Worm (Caenorhabditis elegans): ENCODE measurements around the gene W02F12.2.

W02F12.2 gene

ce11 chrV:6710462-6710861 lies 13.0 kb upstream of the W02F12.2 start, which contains the start of gene sna-1 (continued):
- TF ChIP-seq nhr-47 (tag; optimal IDR thresholded peaks at IDR 0.05) (no peak), nhr-90 (tag; optimal IDR thresholded peaks at IDR 0.05; ENCODE audit: poor library complexity) (no peak), nhr-19 (GFP tag; conservative IDR thresholded peaks at IDR 0.05) (no peak), fkh-8 (tag; optimal IDR thresholded peaks at IDR 0.05) (no peak), jun-1 (tag; optimal IDR thresholded peaks at IDR 0.05) (no peak)

DNA sequence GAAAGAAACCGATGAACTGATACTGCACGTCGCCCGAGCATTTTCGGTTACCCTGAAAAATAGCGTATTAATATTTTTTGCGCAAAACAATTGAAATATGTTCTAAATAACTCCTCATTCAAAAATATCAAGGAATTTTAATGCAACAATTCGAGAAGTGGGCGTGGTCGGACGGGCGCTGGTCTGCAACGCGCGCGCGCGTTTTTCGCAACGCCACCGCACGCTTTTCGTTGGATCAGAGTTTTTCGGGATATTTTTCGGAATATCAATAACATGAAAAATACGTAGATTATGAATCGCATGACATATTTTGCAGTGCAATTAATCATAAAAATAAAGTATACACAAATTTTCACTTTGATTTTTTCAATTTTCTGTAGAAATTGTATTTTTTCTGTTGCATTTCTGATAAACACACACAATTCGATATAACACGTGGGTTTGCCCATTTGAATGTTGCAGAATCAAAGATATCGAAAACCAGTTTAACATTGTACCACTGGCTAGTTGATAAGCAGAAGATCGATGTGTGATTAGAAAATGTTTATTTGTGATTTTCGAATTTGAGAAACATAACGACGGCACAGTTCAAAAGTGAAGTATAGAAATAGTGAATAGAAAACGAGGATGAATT lies 11.7 kb upstream of the W02F12.2 start, which contains the start of gene dlst-1:
Gene dlst-1 (minus strand): TSS at position 52 of the 634 bp plus-strand sequence.
- no peak for TF ChIP-seq mef-2 (tag; optimal IDR thresholded peaks at IDR 0.05)
- TF ChIP-seq vab-15 (tag; optimal IDR thresholded peaks at IDR 0.05) = no peak
- TF ChIP-seq nhr-237 (tag; optimal IDR thresholded peaks at IDR 0.05) = no peak
- TF ChIP-seq isw-1 (GFP tag; IDR thresholded peaks at IDR 0.05) = 0 out of 2 replicates have a peak, but pooled peaks have one; percentile 2
- peak; percentile 20 for TF ChIP-seq sox-4 (tag; optimal IDR thresholded peaks at IDR 0.05)
- no peak for TF ChIP-seq Y116A8C.19 (tag; optimal IDR thresholded peaks at IDR 0.05; ENCODE audit: borderline replicate concordance)
- no peak for TF ChIP-seq lin-39 (tag; optimal IDR thresholded peaks at IDR 0.05)
- no peak for TF ChIP-seq zip-4 (GFP tag; optimal IDR thresholded peaks at IDR 0.05)
- TF ChIP-seq ztf-4 (tag; optimal IDR thresholded peaks at IDR 0.05) = no peak
- TF ChIP-seq nhr-90 (tag; optimal IDR thresholded peaks at IDR 0.05; ENCODE audit: poor library complexity) = peak; percentile 35
- peak; percentile 1 for TF ChIP-seq jun-1 (tag; optimal IDR thresholded peaks at IDR 0.05)
- TF ChIP-seq mab-9 (GFP tag; IDR thresholded peaks at IDR 0.05) = no peak
- TF ChIP-seq ets-5 (GFP tag; IDR thresholded peaks at IDR 0.05) = no peak
- TF ChIP-seq egl-13 (tag; optimal IDR thresholded peaks at IDR 0.05) = no peak
- TF ChIP-seq unc-130 (tag; optimal IDR thresholded peaks at IDR 0.05) = no peak
- no peak for TF ChIP-seq fkh-10 (GFP tag; optimal IDR thresholded peaks at IDR 0.05)
- TF ChIP-seq ces-1 (GFP tag; optimal IDR thresholded peaks at IDR 0.05) = no peak
- TF ChIP-seq hlh-4 (tag; optimal IDR thresholded peaks at IDR 0.05) = no peak
- no peak for TF ChIP-seq nhr-12 (tag; optimal IDR thresholded peaks at IDR 0.05)
- TF ChIP-seq F16B12.6 (tag; optimal IDR thresholded peaks at IDR 0.05) = no peak
- TF ChIP-seq lin-35 (GFP tag; optimal IDR thresholded peaks at IDR 0.05) = peak in 1 of 2 experiments; percentile 17
- TF ChIP-seq fkh-4 (tag; optimal IDR thresholded peaks at IDR 0.05; ENCODE audit: borderline replicate concordance) = no peak
- TF ChIP-seq lin-14 (GFP tag; optimal IDR thresholded peaks at IDR 0.05) = peak; percentile 54
- no peak for TF ChIP-seq egl-27 (tag; optimal IDR thresholded peaks at IDR 0.05)
- peak; percentile 44 for TF ChIP-seq grh-1 (GFP tag; IDR thresholded peaks at IDR 0.05)
- peak; percentile 68 for TF ChIP-seq nhr-47 (tag; optimal IDR thresholded peaks at IDR 0.05)
- no peak for TF ChIP-seq nhr-84 (tag; optimal IDR thresholded peaks at IDR 0.05)
- TF ChIP-seq nhr-11 (tag; optimal IDR thresholded peaks at IDR 0.05) = no peak
- TF ChIP-seq nhr-71 (tag; optimal IDR thresholded peaks at IDR 0.05) = peak; percentile 66
- peak; percentile 41 to 46 for TF ChIP-seq lsy-2 (tag; optimal IDR thresholded peaks at IDR 0.05)
- no peak for TF ChIP-seq lir-3 (tag; optimal IDR thresholded peaks at IDR 0.05; ENCODE audit: poor library complexity)
- TF ChIP-seq C04F5.9 (tag; optimal IDR thresholded peaks at IDR 0.05) = no peak
- TF ChIP-seq C16A3.4 (tag; optimal IDR thresholded peaks at IDR 0.05) = peak; percentile 47
- TF ChIP-seq ceh-88 (GFP tag; IDR thresholded peaks at IDR 0.05) = no peak
- no peak for TF ChIP-seq zag-1 (tag; optimal IDR thresholded peaks at IDR 0.05)
- TF ChIP-seq mep-1 (tag; optimal IDR thresholded peaks at IDR 0.05) = no peak
- TF ChIP-seq blmp-1 (tag; optimal IDR thresholded peaks at IDR 0.05) = peak; percentile 0
- TF ChIP-seq aha-1 (tag; optimal IDR thresholded peaks at IDR 0.05) = no peak
- TF ChIP-seq ceh-82 (tag; optimal IDR thresholded peaks at IDR 0.05) = peak; percentile 30 to 48 (median 40)
- no peak for TF ChIP-seq pqm-1 (tag; optimal IDR thresholded peaks at IDR 0.05)
- TF ChIP-seq ceh-63 (GFP tag; optimal IDR thresholded peaks at IDR 0.05) = no peak
- peak; percentile 2 for TF ChIP-seq snpc-4 (tag; optimal IDR thresholded peaks at IDR 0.05)
- no peak for TF ChIP-seq efl-3 (GFP tag; optimal IDR thresholded peaks at IDR 0.05)
- no peak for TF ChIP-seq unc-30 (tag; optimal IDR thresholded peaks at IDR 0.05)
- no peak for TF ChIP-seq nhr-28 (tag; optimal IDR thresholded peaks at IDR 0.05)
- peak; percentile 80 for TF ChIP-seq nhr-85 (tag)
- peak; percentile 62 for TF ChIP-seq nhr-20 (tag; optimal IDR thresholded peaks at IDR 0.05)
- no peak for TF ChIP-seq nhr-77 (tag; optimal IDR thresholded peaks at IDR 0.05)
- peak; percentile 50 for TF ChIP-seq skn-1 (tag; optimal IDR thresholded peaks at IDR 0.05)

All from whole organism, L1 larva.